Worm (Caenorhabditis elegans): ENCODE data around the gene ZK697.1.

DNA sequence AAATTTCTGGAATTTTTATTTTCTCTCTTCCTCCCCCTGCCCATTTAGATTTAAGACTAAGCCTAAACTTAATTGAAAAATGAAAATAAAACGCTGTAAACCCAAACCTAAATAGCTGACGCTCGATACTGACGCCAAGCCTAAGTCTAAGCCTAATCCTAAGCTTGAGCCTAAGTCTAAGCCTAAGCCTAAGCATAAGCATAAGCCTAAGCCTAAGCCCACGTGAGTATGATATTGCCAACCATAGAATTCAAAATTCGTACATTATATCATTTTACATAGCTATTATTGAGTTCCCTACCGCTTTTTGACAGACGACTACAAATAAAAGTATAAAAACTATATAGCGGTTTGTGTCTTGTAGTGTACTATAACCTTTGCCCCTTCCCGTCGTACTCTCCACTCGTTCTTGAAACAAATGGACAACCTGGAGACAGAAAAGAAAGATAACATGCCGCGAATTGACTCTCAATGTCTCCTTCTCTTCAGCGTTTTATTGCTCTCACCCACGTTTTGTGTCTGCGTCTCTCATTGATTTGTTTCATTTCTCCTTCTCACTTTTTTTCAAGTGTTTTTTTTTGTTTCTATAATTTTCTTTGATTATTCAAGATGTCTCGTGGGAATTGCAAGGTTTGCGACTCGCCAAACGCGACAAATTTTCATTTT is 9.3 kb upstream of the ZK697.1 start, which contains the start of gene nhr-256:
- TF ChIP-seq hlh-26 (GFP tag; conservative IDR thresholded peaks at IDR 0.05) (no peak), F49E8.2 (tag; optimal IDR thresholded peaks at IDR 0.05; ENCODE audit: insufficient read depth) (no peak), ceh-100 (GFP tag; IDR thresholded peaks at IDR 0.05) (no peak), ccch-3 (GFP tag; optimal IDR thresholded peaks at IDR 0.05) (no peak), dpff-1 (tag; optimal IDR thresholded peaks at IDR 0.05) (no peak), tbx-9 (tag; optimal IDR thresholded peaks at IDR 0.05; ENCODE audit: borderline replicate concordance) (no peak), nfya-2 (GFP tag; IDR thresholded peaks at IDR 0.05) (no peak)
